Worm (Caenorhabditis elegans) whole organism, L3 larva: ENCODE data around the gene R10E9.3.

Source experiments
- ZK546.5 ChIP-seq: sonication (generic microtip); optimal IDR thresholded peaks from 2 replicates; lab custom pipeline; 2017; ENCODE audit warnings: missing biosample characterization, missing genetic modification characterization
- ama-1 ChIP-seq: fragments of 150-350 bp; optimal IDR thresholded peaks from 2 replicates; lab custom pipeline; 2018
- ceh-28 ChIP-seq: fragments of 150-350 bp; optimal IDR thresholded peaks from 2 replicates; lab custom pipeline; 2014; ENCODE audit warnings: missing biosample characterization, missing genetic modification reagents, missing genetic modification characterization
- ceh-82 ChIP-seq: fragments of 150-350 bp; optimal IDR thresholded peaks from 2 replicates; lab custom pipeline; 2014; ENCODE audit warnings: missing biosample characterization, missing genetic modification characterization
- daf-12 ChIP-seq: fragments of 150-350 bp; optimal IDR thresholded peaks from 2 replicates; lab custom pipeline; 2014; ENCODE audit warnings: missing biosample characterization, missing genetic modification reagents, missing genetic modification characterization
- egl-27 ChIP-seq: sonication (generic microtip); optimal IDR thresholded peaks from 4 replicates; lab custom pipeline; 2017; ENCODE audit warnings: missing biosample characterization, missing genetic modification reagents, missing genetic modification characterization
- egl-5 ChIP-seq: fragments of 150-350 bp; optimal IDR thresholded peaks from 2 replicates; lab custom pipeline; 2017; ENCODE audit warnings: missing biosample characterization, missing genetic modification reagents, missing genetic modification characterization, inconsistent platforms
- elt-1 ChIP-seq: fragments of 150-350 bp; optimal IDR thresholded peaks from 2 replicates; lab custom pipeline; 2014; ENCODE audit warnings: missing biosample characterization, missing genetic modification characterization
- elt-2 ChIP-seq: sonication (generic microtip); optimal IDR thresholded peaks from 2 replicates; lab custom pipeline; 2016; ENCODE audit warnings: missing genetic modification reagents, mild to moderate bottlenecking, missing genetic modification characterization, missing compliant biosample characterization
- elt-3 ChIP-seq, 3 experiments: fragments of 150-350 bp in 1 of 3; sonication (generic microtip) in 2 of 3; optimal IDR thresholded peaks; 2 replicates in 2 of 3; 4 replicates in 1 of 3; lab custom pipeline; 2014 to 2017; ENCODE audit warnings: missing biosample characterization in 3 of 3, missing genetic modification characterization in 3 of 3
- eor-1 ChIP-seq, 2 experiments: fragments of 150-350 bp; optimal IDR thresholded peaks; 2 replicates each; lab custom pipeline; 2014 to 2018; ENCODE audit warnings: missing biosample characterization in 2 of 2, missing genetic modification characterization in 2 of 2
- fkh-10 ChIP-seq: sonication (generic microtip); optimal IDR thresholded peaks from 2 replicates; lab custom pipeline; 2017; ENCODE audit warnings: missing biosample characterization, missing genetic modification reagents, missing genetic modification characterization
- fkh-2 ChIP-seq: fragments of 150-350 bp; optimal IDR thresholded peaks from 2 replicates; lab custom pipeline; 2014; ENCODE audit warnings: missing biosample characterization, missing genetic modification reagents, missing genetic modification characterization
- fos-1 ChIP-seq: fragments of 150-350 bp; optimal IDR thresholded peaks from 2 replicates; lab custom pipeline; 2014; ENCODE audit warnings: missing biosample characterization, missing genetic modification characterization
- hmg-11 ChIP-seq: sonication (generic microtip); optimal IDR thresholded peaks from 2 replicates; lab custom pipeline; 2016; ENCODE audit warnings: missing genetic modification characterization, missing compliant biosample characterization
- jun-1 ChIP-seq: fragments of 150-350 bp; optimal IDR thresholded peaks from 2 replicates; lab custom pipeline; 2014; ENCODE audit warnings: missing biosample characterization, missing genetic modification reagents, missing genetic modification characterization
- lin-15B ChIP-seq: fragments of 150-350 bp; optimal IDR thresholded peaks from 2 replicates; lab custom pipeline; 2014; ENCODE audit warnings: missing biosample characterization, missing genetic modification characterization
- lin-39 ChIP-seq: fragments of 150-350 bp; optimal IDR thresholded peaks from 2 replicates; lab custom pipeline; 2018; ENCODE audit warnings: missing biosample characterization, missing genetic modification reagents, missing genetic modification characterization
- mml-1 ChIP-seq: fragments of 150-350 bp; sonication (generic microtip); optimal IDR thresholded peaks from 3 replicates; lab custom pipeline; 2014; ENCODE audit warnings: missing biosample characterization, missing genetic modification characterization
- nfya-1 ChIP-seq: sonication (generic microtip); optimal IDR thresholded peaks from 2 replicates; lab custom pipeline; 2017; ENCODE audit warnings: missing genetic modification characterization, mild to moderate bottlenecking, missing compliant biosample characterization, antibody characterized with exemption, moderate library complexity; ENCODE audit not compliant: insufficient read depth
- nhr-11 ChIP-seq: fragments of 150-350 bp; optimal IDR thresholded peaks from 2 replicates; lab custom pipeline; 2014; ENCODE audit warnings: missing biosample characterization, missing genetic modification characterization
- nhr-12 ChIP-seq: fragments of 150-350 bp; optimal IDR thresholded peaks from 2 replicates; lab custom pipeline; 2014; ENCODE audit warnings: missing biosample characterization, missing genetic modification characterization
- nhr-25 ChIP-seq: sonication (generic microtip); optimal IDR thresholded peaks from 2 replicates; lab custom pipeline; 2017; ENCODE audit warnings: missing biosample characterization, missing genetic modification characterization
- nhr-28 ChIP-seq: fragments of 150-350 bp; optimal IDR thresholded peaks from 2 replicates; lab custom pipeline; 2014; ENCODE audit warnings: missing biosample characterization, missing genetic modification characterization
- nhr-43 ChIP-seq: sonication (generic microtip); optimal IDR thresholded peaks from 2 replicates; lab custom pipeline; 2016; ENCODE audit warnings: mild to moderate bottlenecking, missing genetic modification characterization, missing compliant biosample characterization; ENCODE audit not compliant: poor library complexity, severe bottlenecking
- nhr-76 ChIP-seq: fragments of 150-350 bp; sonication (generic microtip); optimal IDR thresholded peaks from 5 replicates; lab custom pipeline; 2014; ENCODE audit warnings: missing biosample characterization, missing genetic modification characterization
- nhr-77 ChIP-seq: fragments of 150-350 bp; optimal IDR thresholded peaks from 2 replicates; lab custom pipeline; 2014; ENCODE audit warnings: missing biosample characterization, missing genetic modification characterization
- pha-4 ChIP-seq: fragments of 150-350 bp; optimal IDR thresholded peaks from 2 replicates; lab custom pipeline; 2014; ENCODE audit warnings: missing biosample characterization, missing genetic modification reagents, missing genetic modification characterization
- pqm-1 ChIP-seq: fragments of 150-350 bp; optimal IDR thresholded peaks from 2 replicates; lab custom pipeline; 2017; ENCODE audit warnings: missing biosample characterization, missing genetic modification characterization, inconsistent platforms
- sea-2 ChIP-seq: fragments of 150-350 bp; sonication (generic microtip); optimal IDR thresholded peaks from 4 replicates; lab custom pipeline; 2014; ENCODE audit warnings: missing biosample characterization, missing genetic modification reagents, missing genetic modification characterization
- snpc-4 ChIP-seq: fragments of 150-350 bp; optimal IDR thresholded peaks from 2 replicates; lab custom pipeline; 2014; ENCODE audit warnings: missing biosample characterization, missing genetic modification characterization
- tbx-2 ChIP-seq: sonication (generic microtip); optimal IDR thresholded peaks from 2 replicates; lab custom pipeline; 2016; ENCODE audit warnings: mild to moderate bottlenecking, missing genetic modification characterization, missing compliant biosample characterization
- zag-1 ChIP-seq: fragments of 150-350 bp; optimal IDR thresholded peaks from 2 replicates; lab custom pipeline; 2014; ENCODE audit warnings: missing biosample characterization, missing genetic modification characterization
- ztf-11 ChIP-seq: fragments of 150-350 bp; optimal IDR thresholded peaks from 2 replicates; lab custom pipeline; 2014; ENCODE audit warnings: missing biosample characterization, missing genetic modification characterization

R10E9.3 gene

DNA sequence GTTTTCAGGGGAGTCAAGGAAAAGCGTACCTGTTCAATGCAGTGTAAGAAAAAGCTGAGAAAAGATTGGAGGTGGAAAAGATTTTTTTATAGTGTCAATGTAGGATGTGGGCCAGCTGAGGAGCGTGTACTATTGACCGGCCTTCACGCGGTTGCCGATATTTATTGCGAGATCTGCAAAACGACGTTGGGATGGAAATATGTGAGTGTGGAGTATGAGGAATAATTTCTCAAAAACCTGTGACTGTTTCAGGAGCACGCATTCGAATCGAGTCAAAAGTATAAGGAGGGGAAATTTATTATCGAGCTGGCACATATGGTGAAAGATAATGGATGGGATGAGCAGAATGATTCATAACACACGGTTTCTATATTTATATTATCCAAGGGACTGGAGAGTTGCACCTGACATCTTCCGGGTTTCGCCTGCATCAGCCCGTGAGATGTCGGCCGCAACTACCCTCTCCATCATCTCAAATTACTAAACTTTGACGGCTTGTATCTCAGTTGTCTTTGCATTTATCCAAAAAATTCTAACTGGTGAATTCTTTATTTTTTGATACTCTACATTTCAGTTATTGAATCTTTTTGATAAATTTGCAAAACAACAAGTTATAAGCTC, 2.8 kb upstream of the R10E9.3 start:
- peak; percentile 69 for TF ChIP-seq ama-1 (lab: Kevin White, UChicago)
- TF ChIP-seq snpc-4 (tag; lab: Kevin White, UChicago), result peak; percentile 72
- TF ChIP-seq egl-5 (tag; lab: Kevin White, UChicago), result peak; percentile 8
- no peak for TF ChIP-seq eor-1 (tag; optimal IDR thresholded peaks at IDR 0.05; lab: Kevin White, UChicago)

DNA sequence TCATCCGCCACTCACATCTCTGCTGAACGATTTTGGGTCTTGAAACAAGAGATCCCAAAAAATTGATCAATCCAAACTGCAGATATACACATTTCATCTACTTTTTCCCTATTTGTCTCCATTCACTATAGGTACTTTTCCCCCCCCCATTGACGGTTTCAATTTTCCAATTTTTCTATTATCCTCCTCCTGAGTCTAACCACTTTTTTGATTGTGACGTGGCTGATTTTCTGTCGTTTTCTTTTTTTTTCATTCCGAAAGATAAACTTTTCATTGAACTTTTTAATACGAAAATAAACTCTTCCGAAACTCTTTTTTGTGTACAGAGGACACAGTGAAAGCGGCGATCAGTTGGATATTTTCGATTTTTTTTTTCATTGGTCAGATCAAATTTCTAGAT, 2.2 kb upstream of the R10E9.3 start:
- TF ChIP-seq nhr-28 (tag; lab: Kevin White, UChicago) (no peak), ZK546.5 (no peak), sea-2 (no peak), fkh-10 (GFP tag; lab: Kevin White, UChicago) (no peak), daf-12 (tag; lab: Kevin White, UChicago) (no peak), egl-27 (tag; lab: Kevin White, UChicago) (no peak), hmg-11 (tag; lab: Kevin White, UChicago) (no peak), jun-1 (no peak), ama-1 (lab: Kevin White, UChicago) (peak; percentile 51), pha-4 (tag; lab: Kevin White, UChicago) (peak; percentile 10), elt-2 (tag; lab: Kevin White, UChicago) (no peak)

DNA sequence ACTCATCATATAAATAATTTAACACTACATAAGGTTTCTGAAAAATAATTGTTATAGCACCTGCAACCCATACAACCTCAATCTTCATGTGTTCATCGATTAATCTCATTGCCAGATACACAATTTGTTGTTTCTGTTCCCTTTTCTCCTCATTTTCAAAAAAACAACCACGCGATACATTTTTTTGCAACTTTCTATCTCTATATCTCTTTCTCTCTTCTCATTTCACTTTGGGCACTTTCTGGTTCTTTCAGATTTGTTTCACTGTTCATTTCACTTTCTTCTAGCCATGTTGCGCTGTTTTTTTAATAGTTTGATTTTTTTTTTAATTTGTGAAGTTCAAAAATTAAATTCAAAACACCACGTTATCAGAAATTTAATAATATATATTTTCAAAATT, 815 bp upstream of the R10E9.3 start:
- TF ChIP-seq ceh-28 (tag; lab: Kevin White, UChicago) (no peak), tbx-2 (tag; lab: Kevin White, UChicago) (no peak), nfya-1 (tag; lab: Kevin White, UChicago) (no peak), lin-39 (tag; lab: Kevin White, UChicago) (no peak), sea-2 (no peak), ZK546.5 (no peak), eor-1 (tag; optimal IDR thresholded peaks at IDR 0.05; lab: Kevin White, UChicago) (no peak), ztf-11 (tag; lab: Kevin White, UChicago) (no peak), nhr-12 (tag; lab: Kevin White, UChicago) (no peak), jun-1 (no peak), lin-15B (tag; lab: Kevin White, UChicago) (no peak), mml-1 (tag; lab: Kevin White, UChicago) (no peak), daf-12 (tag; lab: Kevin White, UChicago) (no peak), fkh-2 (tag; lab: Kevin White, UChicago) (no peak), egl-5 (tag; lab: Kevin White, UChicago) (no peak), zag-1 (tag; lab: Kevin White, UChicago) (no peak), ceh-82 (tag; lab: Kevin White, UChicago) (no peak), fos-1 (no peak), elt-1 (no peak)

DNA sequence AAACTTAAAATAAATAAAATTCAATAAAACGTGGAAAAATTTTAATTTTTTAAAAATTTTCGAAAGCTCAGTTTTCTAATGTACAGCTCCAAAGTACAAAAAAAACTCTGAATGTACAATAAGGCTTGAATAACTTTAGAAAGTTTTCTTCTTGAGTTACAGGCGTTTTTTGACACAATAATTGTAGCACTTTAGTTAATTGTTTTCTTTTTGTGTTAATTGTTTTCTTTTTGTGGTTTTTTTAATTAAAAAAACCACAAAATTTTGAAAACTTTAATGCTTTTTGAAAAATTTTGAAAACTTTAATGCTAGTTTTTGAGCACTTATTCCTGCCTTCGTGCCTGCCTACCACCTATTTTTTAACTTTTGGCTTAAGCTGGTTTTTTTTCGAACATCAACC, 4.2 kb downstream of the R10E9.3 start, which contains the start of gene R10E9.2:
R10E9.2 (minus strand) TSS at position 101 of the 400 bp plus-strand sequence.
- no peak for TF ChIP-seq pqm-1 (tag; lab: Kevin White, UChicago)
- TF ChIP-seq elt-3 (tag; optimal IDR thresholded peaks at IDR 0.05; lab: Kevin White, UChicago), result no peak
- TF ChIP-seq nhr-77 (tag; lab: Kevin White, UChicago), result no peak
- no peak for TF ChIP-seq lin-39 (tag; lab: Kevin White, UChicago)
- no peak for TF ChIP-seq fos-1
- TF ChIP-seq nhr-11 (tag; lab: Kevin White, UChicago), result no peak
- no peak for TF ChIP-seq nhr-25
- no peak for TF ChIP-seq ceh-82 (tag; lab: Kevin White, UChicago)
- TF ChIP-seq lin-15B (tag; lab: Kevin White, UChicago), result no peak
- no peak for TF ChIP-seq nhr-76 (tag; lab: Kevin White, UChicago)
- TF ChIP-seq sea-2, result no peak
- no peak for TF ChIP-seq nhr-43
- TF ChIP-seq, all 47 proteins: peak for 0

DNA sequence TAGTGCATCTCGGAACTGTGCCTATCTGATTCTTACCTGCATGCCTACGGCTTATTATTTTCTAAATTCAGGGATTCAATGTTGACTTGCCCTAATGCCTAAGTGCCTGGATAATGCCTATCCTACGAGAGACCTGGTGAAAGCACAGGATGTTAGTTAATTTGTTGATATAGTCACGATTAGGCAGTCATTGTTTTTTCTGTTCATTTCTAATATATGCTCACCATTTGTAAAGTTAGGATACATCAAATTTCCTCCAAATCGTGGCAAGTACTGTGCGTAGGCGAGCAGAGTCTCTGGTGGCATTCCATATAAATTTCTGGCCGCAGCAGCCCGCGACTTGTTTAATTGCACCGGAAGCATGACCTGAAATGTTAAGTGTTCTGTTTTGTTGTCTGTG, 6.1 kb downstream of the R10E9.3 start:
- TF ChIP-seq daf-12 (tag; lab: Kevin White, UChicago) (no peak), nfya-1 (tag; lab: Kevin White, UChicago) (no peak), nhr-28 (tag; lab: Kevin White, UChicago) (no peak)
